Worm (Caenorhabditis elegans) whole organism, dauer: Measurements from ENCODE around the gene F07G11.2.
"Not testable (repeated sequence)": the region's sequence is repeated elsewhere in the genome, so short reads cannot be mapped to it uniquely, and the experiment has no call there.

Source experiments
- unc-62 ChIP-seq: sonication (generic microtip); optimal IDR thresholded peaks from 2 replicates; lab custom pipeline; 2017; ENCODE audit warnings: missing biosample characterization, missing genetic modification reagents, missing genetic modification characterization

F07G11.2 gene

ce11 chrV:7325285-7325684 lies 20.7 kb downstream of the F07G11.2 start, which contains the start of gene srx-92:
Gene srx-92, minus strand, starts transcription at chrV:7325385.
- no peak for TF ChIP-seq unc-62 (GFP tag; lab: Kevin White, UChicago)

ce11 chrV:7326928-7327327 lies 22.3 kb downstream of the F07G11.2 start, which contains the start of gene F10G2.4:
Gene F10G2.4, plus strand, starts transcription at chrV:7327228.
- TF ChIP-seq unc-62 (GFP tag; lab: Kevin White, UChicago) = no peak

DNA sequence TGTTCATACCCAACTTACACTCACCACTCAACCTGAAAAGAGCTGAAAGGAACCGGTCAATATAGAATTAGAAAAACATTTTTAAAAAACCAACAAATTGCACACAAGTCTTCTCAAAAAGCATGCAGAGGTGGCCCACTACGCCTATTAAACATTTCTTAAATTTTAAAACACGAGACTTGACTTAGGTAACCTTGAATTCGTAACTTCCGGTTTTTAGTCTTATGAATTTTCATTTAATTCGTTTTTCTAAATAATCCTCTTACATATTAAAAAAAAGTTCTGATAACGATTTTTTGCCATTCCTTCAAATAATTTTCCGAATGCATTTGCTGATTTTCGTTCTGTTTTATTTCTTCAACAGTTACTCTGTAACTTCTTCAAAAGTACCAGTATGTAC lies 23.5 kb downstream of the F07G11.2 start, which contains the start of gene clec-7:
TSS of gene clec-7 (plus strand) at position 301 of the 400 bp plus-strand sequence.
- TF ChIP-seq unc-62 (GFP tag; lab: Kevin White, UChicago) = no peak

DNA sequence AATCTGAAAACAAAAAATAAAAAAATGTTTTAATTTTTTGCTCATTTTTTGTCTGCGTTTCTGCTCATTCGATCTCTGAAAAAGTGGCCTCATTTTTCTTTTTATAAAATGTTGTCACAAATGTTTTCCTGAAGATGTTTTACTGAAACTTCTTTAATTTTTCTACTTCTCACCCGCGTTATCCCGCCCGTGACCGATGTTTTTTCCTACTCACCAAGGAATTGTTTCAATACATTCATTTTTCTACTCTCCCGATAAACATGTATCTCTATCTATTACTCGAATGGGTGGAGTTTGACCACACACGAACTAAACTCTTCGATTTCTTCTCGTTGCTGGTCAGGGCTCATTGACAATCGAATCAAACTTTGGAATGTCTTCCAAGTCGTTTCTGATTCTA lies 26.3 kb downstream of the F07G11.2 start, which contains the start of gene F10G2.2:
TSS of gene F10G2.2 (plus strand) at position 301 of the 400 bp plus-strand sequence.
- no peak for TF ChIP-seq unc-62 (GFP tag; lab: Kevin White, UChicago)

DNA sequence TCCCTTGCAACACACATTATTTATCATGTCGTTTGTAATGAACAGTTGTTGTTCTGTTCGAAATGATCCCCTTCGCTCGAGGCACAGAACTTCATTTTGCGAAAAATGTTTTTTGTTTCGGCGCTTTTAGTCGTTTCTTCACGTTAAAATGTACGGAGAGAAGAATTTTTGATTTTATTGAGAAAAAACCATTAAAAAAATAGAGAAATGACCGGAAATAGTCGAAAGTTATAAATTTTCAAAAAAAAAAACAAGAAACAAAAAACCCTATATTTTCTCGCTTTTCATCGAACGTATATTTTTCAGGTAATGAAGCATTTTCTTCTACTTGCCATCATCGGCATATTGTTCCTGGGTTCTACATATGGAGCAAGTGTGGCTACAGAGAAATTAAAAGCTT lies 27.6 kb downstream of the F07G11.2 start, which contains the start of gene F10G2.1:
TSS of gene F10G2.1 (plus strand) at position 301 of the 400 bp plus-strand sequence.
- no peak for TF ChIP-seq unc-62 (GFP tag; lab: Kevin White, UChicago)

DNA sequence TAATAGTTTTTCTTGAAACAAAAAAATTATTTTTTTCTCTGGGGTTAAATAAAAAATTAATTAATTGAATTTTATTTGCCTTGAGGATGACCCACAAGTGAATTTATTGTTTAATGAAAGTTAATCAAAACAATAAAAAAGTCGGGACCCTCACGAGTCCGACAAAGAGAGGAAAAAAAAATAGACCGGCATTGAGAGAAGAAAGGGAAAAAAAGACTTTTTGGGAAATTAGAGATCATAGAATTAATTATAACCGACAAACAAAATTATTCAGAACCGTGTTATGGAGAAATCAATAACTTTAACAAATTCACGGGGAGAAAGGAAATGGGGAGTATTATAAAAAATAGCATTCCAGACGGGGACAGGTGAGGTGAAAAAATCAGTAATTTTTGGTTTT lies 32.6 kb downstream of the F07G11.2 start, which contains the start of gene F10G2.7:
TSS of gene F10G2.7 (minus strand) at position 101 of the 400 bp plus-strand sequence.
- not testable (repeated sequence) for TF ChIP-seq unc-62 (GFP tag; lab: Kevin White, UChicago)

DNA sequence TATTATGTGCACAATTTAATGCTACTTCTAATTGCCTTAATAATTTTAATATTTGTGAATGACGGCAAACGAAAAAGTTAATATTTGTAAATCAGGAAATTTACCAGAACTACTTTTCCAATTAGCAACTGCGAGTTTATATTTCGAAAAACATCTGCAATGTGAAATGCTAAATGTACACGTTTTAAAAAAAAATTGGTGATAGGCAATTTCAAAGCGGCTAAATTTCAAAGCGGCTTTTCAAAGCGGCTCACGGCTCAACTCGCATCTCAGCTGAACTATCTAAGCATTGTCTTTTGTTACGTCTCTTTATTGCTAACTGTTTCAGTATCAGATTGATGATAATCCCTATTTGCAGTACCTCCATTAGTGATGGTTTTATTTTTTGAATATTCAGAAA lies 35.2 kb downstream of the F07G11.2 start, which contains the start of gene srh-187:
TSS of gene srh-187 (minus strand) at position 101 of the 400 bp plus-strand sequence.
- no peak for TF ChIP-seq unc-62 (GFP tag; lab: Kevin White, UChicago)

ce11 chrV:7341942-7342341 lies 37.3 kb downstream of the F07G11.2 start, which contains the start of the genes nhr-263 and nhr-148:
Gene nhr-263, minus strand, starts transcription at chrV:7342042.
Gene nhr-148, plus strand, starts transcription at chrV:7342156.
- no peak for TF ChIP-seq unc-62 (GFP tag; lab: Kevin White, UChicago)

ce11 chrV:7343522-7343921 lies 38.9 kb downstream of the F07G11.2 start, which contains the start of gene srh-244:
Gene srh-244, plus strand, starts transcription at chrV:7343822.
- no peak for TF ChIP-seq unc-62 (GFP tag; lab: Kevin White, UChicago)

DNA sequence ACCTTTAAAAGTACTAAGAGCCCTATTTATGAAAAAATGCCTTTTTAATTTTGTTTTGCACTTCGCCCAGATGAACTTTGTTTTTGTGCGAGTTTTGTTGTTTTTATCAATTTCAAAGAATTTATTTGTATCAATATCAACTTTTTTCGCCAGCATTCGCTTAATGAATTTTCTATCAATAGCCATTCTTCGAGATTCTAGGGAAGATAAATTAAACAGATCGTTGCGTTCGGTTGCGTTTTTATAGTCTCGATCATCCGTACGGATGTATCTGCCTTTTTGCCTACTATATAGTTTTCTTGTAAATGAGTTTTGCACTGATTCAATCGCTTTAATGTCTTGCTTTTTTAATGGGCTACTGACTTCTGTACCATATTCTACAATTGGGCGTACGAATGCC lies 40.9 kb downstream of the F07G11.2 start, which contains the start of gene nhr-147:
TSS of gene nhr-147 (plus strand) at position 301 of the 400 bp plus-strand sequence.
- not testable (repeated sequence) for TF ChIP-seq unc-62 (GFP tag; lab: Kevin White, UChicago)

DNA sequence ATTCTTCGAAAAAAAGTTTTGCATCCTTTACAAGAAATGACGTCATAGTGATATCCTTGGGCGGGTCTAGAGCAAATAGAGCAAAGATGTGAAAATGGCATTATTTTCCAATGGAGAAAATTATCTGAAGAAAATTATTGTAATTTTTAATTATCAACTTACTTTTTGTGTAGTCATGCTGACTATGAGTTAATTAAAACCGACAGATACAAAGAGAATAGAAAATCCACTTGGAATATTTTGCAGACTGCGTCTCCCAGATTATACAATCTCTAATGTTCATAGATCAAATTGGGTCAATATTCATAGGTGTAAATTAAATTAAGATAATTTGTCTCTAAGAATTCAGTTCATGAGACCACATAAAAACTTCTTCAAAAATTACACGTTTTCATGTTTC lies 44.9 kb downstream of the F07G11.2 start, which contains the start of gene nhr-149:
TSS of gene nhr-149 (minus strand) at position 101 of the 400 bp plus-strand sequence.
- no peak for TF ChIP-seq unc-62 (GFP tag; lab: Kevin White, UChicago)

DNA sequence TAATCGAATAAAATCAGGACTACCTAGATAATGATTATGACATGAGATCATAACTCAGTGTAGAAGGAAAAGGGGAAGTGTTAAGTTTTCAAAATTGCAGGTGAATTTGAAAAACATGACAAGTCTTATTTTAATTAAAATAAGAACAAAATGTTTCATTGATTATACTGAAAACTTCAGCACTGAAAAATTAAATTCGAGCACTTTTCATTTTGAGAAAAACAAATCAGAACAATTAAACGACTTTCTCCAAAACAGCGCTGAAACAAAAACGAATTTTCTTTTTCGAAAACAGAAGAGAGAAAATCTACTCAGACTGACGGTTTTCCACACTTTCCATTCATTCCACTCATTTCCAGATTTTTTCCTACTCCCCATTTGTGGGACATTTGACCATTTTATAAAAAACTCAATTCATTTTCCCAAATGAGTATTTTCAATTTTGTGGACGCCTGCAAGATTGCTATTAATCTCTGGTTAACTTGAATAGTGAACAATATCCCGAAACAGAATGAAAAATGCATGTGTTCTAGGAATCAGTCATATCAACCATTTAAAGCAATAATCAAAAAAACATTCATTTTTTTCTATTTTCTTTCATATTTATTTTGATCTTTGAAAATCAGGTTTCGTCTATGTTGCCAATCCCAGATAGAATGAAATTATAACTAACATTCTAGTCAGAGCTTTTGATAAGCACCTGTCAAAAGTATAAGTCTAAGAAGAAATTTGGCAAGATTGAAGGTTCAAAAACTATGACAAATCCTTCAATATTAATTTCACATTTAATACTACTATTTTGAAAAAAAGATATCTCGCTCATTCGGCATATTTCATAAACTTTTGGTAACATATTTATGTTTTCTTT lies 47.8 kb downstream of the F07G11.2 start, which contains the start of the genes srh-231 and srh-275:
TSS of gene srh-231 (minus strand) at position 51 of the 868 bp plus-strand sequence.
TSS of gene srh-275 (plus strand) at position 818 of the 868 bp plus-strand sequence.
- TF ChIP-seq unc-62 (GFP tag; lab: Kevin White, UChicago) = no peak

DNA sequence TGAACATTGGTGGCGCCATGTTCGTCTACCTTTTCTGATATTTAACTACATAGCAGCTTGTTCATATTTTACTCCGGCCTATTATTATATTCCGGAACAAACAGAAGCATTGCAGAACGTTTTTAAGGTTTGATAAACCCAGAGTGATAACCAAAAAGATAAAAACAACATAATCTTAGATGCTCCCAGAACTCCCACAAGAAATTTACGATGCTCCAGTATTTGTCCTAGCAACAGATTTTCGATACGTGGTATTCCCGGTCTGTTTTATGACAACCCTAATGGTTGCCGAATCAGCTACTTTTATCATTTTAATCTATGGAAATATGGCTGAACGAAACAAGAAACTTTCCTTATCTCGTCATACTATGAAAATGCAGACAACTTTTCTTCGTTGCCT lies 49.0 kb downstream of the F07G11.2 start:
- TF ChIP-seq unc-62 (GFP tag; lab: Kevin White, UChicago) = no peak
